Worm (Caenorhabditis elegans) whole organism, midembryonic: ENCODE measurements around the gene pks-1.

ENCODE experiments used
- T22C8.4 ChIP-seq: fragments of 200-800 bp; sonication (Bioruptor generic); IDR thresholded peaks from 2 replicates; pipeline ENCODE4 v1.3.6; 2022; ENCODE audit warnings: missing genetic modification characterization, missing compliant biosample characterization
- cog-1 ChIP-seq: sonication (generic microtip); optimal IDR thresholded peaks from 2 replicates; lab custom pipeline; 2016; ENCODE audit warnings: missing genetic modification characterization, missing compliant biosample characterization
- klf-2 ChIP-seq: fragments of 200-800 bp; sonication (Bioruptor generic); conservative IDR thresholded peaks from 2 replicates; pipeline ENCODE4 v1.3.6; 2022; ENCODE audit warnings: missing genetic modification reagents, missing genetic modification characterization, missing compliant biosample characterization
- med-1 ChIP-seq: sonication (generic microtip); optimal IDR thresholded peaks from 2 replicates; lab custom pipeline; 2017; ENCODE audit warnings: missing genetic modification characterization, mild to moderate bottlenecking, missing compliant biosample characterization, antibody characterized with exemption, missing genetic modification reagents; ENCODE audit not compliant: insufficient read depth
- ref-1 ChIP-seq: fragments of 200-800 bp; sonication (Bioruptor generic); conservative IDR thresholded peaks from 2 replicates; pipeline ENCODE4 v1.3.6; 2022; ENCODE audit warnings: missing genetic modification reagents, missing genetic modification characterization, missing compliant biosample characterization
- tab-1 ChIP-seq: fragments of 200-800 bp; sonication (Bioruptor generic); IDR thresholded peaks from 2 replicates; pipeline ENCODE4 v1.3.6; 2022; ENCODE audit warnings: missing genetic modification characterization, missing compliant biosample characterization

DNA sequence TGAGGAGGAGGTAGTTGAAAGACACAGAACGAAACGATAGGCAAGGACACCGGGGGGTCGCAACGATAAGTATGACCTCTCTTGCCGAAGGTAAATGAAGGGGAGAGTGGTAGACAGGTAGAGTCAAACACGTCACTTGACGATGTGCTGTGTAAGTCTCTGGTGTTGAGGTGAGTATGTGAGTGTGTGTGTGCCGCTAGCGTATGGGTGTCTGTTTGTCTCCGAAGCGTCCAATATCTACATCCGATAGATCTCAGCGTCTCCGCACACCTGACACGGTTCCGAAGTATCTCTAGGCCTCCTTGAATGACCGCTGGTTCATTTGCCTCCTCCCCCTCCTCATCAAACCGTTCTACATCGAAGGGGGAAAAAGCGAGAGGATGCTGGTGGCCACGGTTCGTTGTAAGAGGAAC lies 61.6 kb downstream of the pks-1 start:
- TF ChIP-seq med-1 (GFP tag; lab: Kevin White, UChicago) = no peak
- no peak for TF ChIP-seq klf-2 (GFP tag; lab: Robert Waterston, UW)
- TF ChIP-seq cog-1 (tag; lab: Kevin White, UChicago) = peak; percentile 81
- no peak for TF ChIP-seq T22C8.4 (GFP tag; lab: Robert Waterston, UW)
- peak; percentile 70 for TF ChIP-seq tab-1 (GFP tag; lab: Robert Waterston, UW)
- no peak for TF ChIP-seq ref-1 (GFP tag; lab: Robert Waterston, UW)
